Worm (Caenorhabditis elegans): ENCODE results near the gene vps-16.

Gene vps-16

ce11 chrIII:6431766-6432228 is 1.2 kb upstream of the vps-16 start, which contains the start of the genes mrps-17 and txdc-9 (continued):
- TF ChIP-seq mep-1 (tag; optimal IDR thresholded peaks at IDR 0.05), result peak; percentile 97
- TF ChIP-seq elt-2 (tag; optimal IDR thresholded peaks at IDR 0.05), result peak; percentile 2
- peak; percentile 82 for TF ChIP-seq lin-15B (tag; optimal IDR thresholded peaks at IDR 0.05)
- peak; percentile 44 for TF ChIP-seq fkh-8 (tag; optimal IDR thresholded peaks at IDR 0.05)
- TF ChIP-seq ztf-11 (tag; optimal IDR thresholded peaks at IDR 0.05), result peak in 1 of 2 experiments; percentile 46
- no peak for TF ChIP-seq snpc-4 (tag; optimal IDR thresholded peaks at IDR 0.05)
- peak; percentile 87 to 93 for TF ChIP-seq lsy-2 (tag; optimal IDR thresholded peaks at IDR 0.05)
- TF ChIP-seq F16B12.6 (tag; optimal IDR thresholded peaks at IDR 0.05), result peak; percentile 98
- TF ChIP-seq grh-1 (GFP tag; IDR thresholded peaks at IDR 0.05), result no peak
- TF ChIP-seq ceh-82 (tag; optimal IDR thresholded peaks at IDR 0.05), result peak; percentile 45 to 85 (median 60)
- TF ChIP-seq nhr-237 (tag; optimal IDR thresholded peaks at IDR 0.05), result peak; percentile 20
- peak; percentile 77 for TF ChIP-seq swsn-7 (tag; optimal IDR thresholded peaks at IDR 0.05)
- TF ChIP-seq elt-3 (tag; optimal IDR thresholded peaks at IDR 0.05), result peak in 2 of 6 experiments; percentile 45 to 76
- no peak for TF ChIP-seq nhr-11 (tag; optimal IDR thresholded peaks at IDR 0.05)
- peak; percentile 54 for TF ChIP-seq isw-1 (GFP tag; IDR thresholded peaks at IDR 0.05)
- TF ChIP-seq nhr-71 (tag; optimal IDR thresholded peaks at IDR 0.05), result peak; percentile 86
- TF ChIP-seq unc-130 (tag; optimal IDR thresholded peaks at IDR 0.05), result peak; percentile 97
- TF ChIP-seq pag-3 (tag; optimal IDR thresholded peaks at IDR 0.05; ENCODE audit: borderline replicate concordance, insufficient read depth), result no peak
- TF ChIP-seq ets-5 (GFP tag; IDR thresholded peaks at IDR 0.05), result no peak
- TF ChIP-seq snu-23 (GFP tag; optimal IDR thresholded peaks at IDR 0.05), result peak; percentile 82
- peak; percentile 80 to 88 for TF ChIP-seq lin-35 (GFP tag; optimal IDR thresholded peaks at IDR 0.05)
- TF ChIP-seq hpl-2 (GFP tag; optimal IDR thresholded peaks at IDR 0.05), result no peak
- no peak for TF ChIP-seq hlh-4 (tag; optimal IDR thresholded peaks at IDR 0.05)
- no peak for TF ChIP-seq nhr-76 (tag; optimal IDR thresholded peaks at IDR 0.05)
- peak; percentile 78 for TF ChIP-seq nhr-20 (tag; optimal IDR thresholded peaks at IDR 0.05)
- TF ChIP-seq lin-39 (tag; optimal IDR thresholded peaks at IDR 0.05), result no peak
- no peak for TF ChIP-seq ama-1 (optimal IDR thresholded peaks at IDR 0.05)
- TF ChIP-seq dpl-1 (GFP tag; optimal IDR thresholded peaks at IDR 0.05), result peak; percentile 70 to 84 (median 78)
- TF ChIP-seq aly-2 (tag; optimal IDR thresholded peaks at IDR 0.05), result peak; percentile 71
- TF ChIP-seq xbp-1 (tag; optimal IDR thresholded peaks at IDR 0.05), result peak; percentile 68
- TF ChIP-seq hlh-17 (GFP tag; optimal IDR thresholded peaks at IDR 0.05; ENCODE audit: borderline replicate concordance), result no peak
- no peak for TF ChIP-seq zag-1 (tag; optimal IDR thresholded peaks at IDR 0.05)
- peak; percentile 87 for TF ChIP-seq ces-1 (GFP tag; optimal IDR thresholded peaks at IDR 0.05)
- peak; percentile 64 for TF ChIP-seq egl-13 (tag; optimal IDR thresholded peaks at IDR 0.05)
- TF ChIP-seq efl-3 (GFP tag; optimal IDR thresholded peaks at IDR 0.05), result no peak
- TF ChIP-seq C04F5.9 (tag; optimal IDR thresholded peaks at IDR 0.05), result peak; percentile 40
- no peak for TF ChIP-seq pqm-1 (tag; optimal IDR thresholded peaks at IDR 0.05)
- no peak for TF ChIP-seq fos-1 (tag; optimal IDR thresholded peaks at IDR 0.05)
- TF ChIP-seq skn-1 (tag; optimal IDR thresholded peaks at IDR 0.05), result peak; percentile 73
- no peak for TF ChIP-seq unc-62 (GFP tag; optimal IDR thresholded peaks at IDR 0.05)
- no peak for TF ChIP-seq alr-1 (tag; optimal IDR thresholded peaks at IDR 0.05; ENCODE audit: borderline replicate concordance)
- peak; percentile 78 for TF ChIP-seq rnt-1 (tag; optimal IDR thresholded peaks at IDR 0.05)
- TF ChIP-seq C16A3.4 (tag; optimal IDR thresholded peaks at IDR 0.05), result peak; percentile 93
- no peak for TF ChIP-seq dsc-1 (tag; optimal IDR thresholded peaks at IDR 0.05)
- peak; percentile 57 for TF ChIP-seq ceh-8 (GFP tag; optimal IDR thresholded peaks at IDR 0.05)
- peak; percentile 70 for TF ChIP-seq tbx-2 (tag; optimal IDR thresholded peaks at IDR 0.05)
- no peak for TF ChIP-seq irx-1 (tag; optimal IDR thresholded peaks at IDR 0.05)
- no peak for TF ChIP-seq Y116A8C.19 (tag; optimal IDR thresholded peaks at IDR 0.05; ENCODE audit: borderline replicate concordance)
- TF ChIP-seq jun-1 (tag; optimal IDR thresholded peaks at IDR 0.05), result no peak
- TF ChIP-seq egl-27 (tag; optimal IDR thresholded peaks at IDR 0.05), result no peak
- TF ChIP-seq pax-3 (tag; optimal IDR thresholded peaks at IDR 0.05), result no peak
- no peak for TF ChIP-seq nhr-28 (tag; optimal IDR thresholded peaks at IDR 0.05)
- no peak for TF ChIP-seq tlp-1 (tag; optimal IDR thresholded peaks at IDR 0.05)
